Worm (Caenorhabditis elegans): ENCODE data around the gene orc-2.

orc-2 gene

DNA sequence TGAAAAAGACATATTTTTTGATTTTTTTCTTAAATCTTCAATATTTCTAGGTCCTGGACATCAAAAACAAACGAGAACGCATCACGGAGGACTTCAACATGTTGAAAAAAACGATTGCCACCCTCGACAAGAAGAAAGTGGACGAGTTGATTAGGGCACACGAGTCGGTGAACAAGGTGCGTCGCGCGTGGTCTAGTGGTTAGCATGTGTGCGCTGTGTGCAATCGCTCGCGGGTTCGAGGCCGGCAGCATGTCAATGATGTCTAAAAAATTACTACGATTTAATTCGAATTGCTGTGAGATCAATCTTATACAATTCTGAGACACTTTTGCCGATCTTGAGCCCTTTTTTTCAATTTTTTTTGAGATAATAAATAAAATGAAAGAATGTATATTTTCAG, 33.7 kb upstream of the orc-2 start (continued):
- peak; percentile 28 for TF ChIP-seq blmp-1 (tag; optimal IDR thresholded peaks at IDR 0.05; ENCODE audit: insufficient read depth)
- TF ChIP-seq nhr-10 (tag; optimal IDR thresholded peaks at IDR 0.05) = no peak
- TF ChIP-seq alr-1 (tag; optimal IDR thresholded peaks at IDR 0.05) = no peak
- no peak for TF ChIP-seq mbf-1 (tag; optimal IDR thresholded peaks at IDR 0.05)
- TF ChIP-seq Y55F3AM.14 (GFP tag; optimal IDR thresholded peaks at IDR 0.05) = peak; percentile 74
- TF ChIP-seq nhr-77 (tag; optimal IDR thresholded peaks at IDR 0.05) = no peak
- TF ChIP-seq gmeb-1 (tag; optimal IDR thresholded peaks at IDR 0.05) = peak; percentile 79
- no peak for TF ChIP-seq peb-1 (tag; optimal IDR thresholded peaks at IDR 0.05)
- peak; percentile 80 for TF ChIP-seq F13H6.1 (tag; optimal IDR thresholded peaks at IDR 0.05)
- peak; percentile 41 for TF ChIP-seq sem-4 (tag; optimal IDR thresholded peaks at IDR 0.05)
- peak; percentile 51 for TF ChIP-seq mab-5 (tag; optimal IDR thresholded peaks at IDR 0.05)
- no peak for TF ChIP-seq aly-2 (tag; optimal IDR thresholded peaks at IDR 0.05)
- peak; percentile 49 for TF ChIP-seq nhr-6 (tag; optimal IDR thresholded peaks at IDR 0.05)
- peak; percentile 47 for TF ChIP-seq unc-55 (GFP tag; optimal IDR thresholded peaks at IDR 0.05)
- TF ChIP-seq mdl-1 (tag; optimal IDR thresholded peaks at IDR 0.05) = peak; percentile 12 to 40
- TF ChIP-seq C34F6.9 (tag; optimal IDR thresholded peaks at IDR 0.05) = peak; percentile 79
- no peak for TF ChIP-seq skn-1 (tag; optimal IDR thresholded peaks at IDR 0.05)

DNA sequence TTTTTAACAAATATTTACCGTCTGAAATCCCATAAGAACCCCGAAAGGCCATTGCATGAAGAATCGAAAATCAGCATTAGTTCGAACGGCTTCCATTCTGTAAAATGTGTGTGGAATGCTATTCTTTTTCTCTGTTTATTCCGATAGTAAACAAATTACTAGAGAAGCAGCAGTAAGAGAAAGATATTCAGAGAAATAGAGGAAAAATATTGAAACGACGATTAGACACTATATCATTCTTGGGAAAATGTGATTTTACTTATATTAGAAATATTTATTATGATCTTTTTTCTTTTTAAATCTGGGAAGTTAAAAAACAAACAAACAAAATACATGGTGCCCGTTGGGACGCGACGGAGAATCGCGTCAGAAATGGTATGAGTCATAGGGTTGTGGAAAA, 30.2 kb upstream of the orc-2 start, which contains the start of gene M106.8:
M106.8 (minus strand) TSS at position 101 of the 400 bp plus-strand sequence.
- no peak for TF ChIP-seq nhr-21 (tag; optimal IDR thresholded peaks at IDR 0.05)
- no peak for TF ChIP-seq zag-1 (tag; optimal IDR thresholded peaks at IDR 0.05)
- TF ChIP-seq ceh-82 (tag; optimal IDR thresholded peaks at IDR 0.05) = no peak
- TF ChIP-seq mdl-1 (tag; optimal IDR thresholded peaks at IDR 0.05) = no peak
- TF ChIP-seq lin-11 (tag; optimal IDR thresholded peaks at IDR 0.05) = no peak
- TF ChIP-seq elt-1 (tag; optimal IDR thresholded peaks at IDR 0.05) = no peak
- TF ChIP-seq aly-2 (tag; optimal IDR thresholded peaks at IDR 0.05) = no peak
- no peak for TF ChIP-seq blmp-1 (tag; optimal IDR thresholded peaks at IDR 0.05; ENCODE audit: insufficient read depth)
- TF ChIP-seq alr-1 (tag; optimal IDR thresholded peaks at IDR 0.05) = no peak
- no peak for TF ChIP-seq fos-1 (tag; optimal IDR thresholded peaks at IDR 0.05)
- TF ChIP-seq ZK546.5 (tag; optimal IDR thresholded peaks at IDR 0.05) = no peak
- TF ChIP-seq lin-13 (GFP tag; optimal IDR thresholded peaks at IDR 0.05) = no peak

DNA sequence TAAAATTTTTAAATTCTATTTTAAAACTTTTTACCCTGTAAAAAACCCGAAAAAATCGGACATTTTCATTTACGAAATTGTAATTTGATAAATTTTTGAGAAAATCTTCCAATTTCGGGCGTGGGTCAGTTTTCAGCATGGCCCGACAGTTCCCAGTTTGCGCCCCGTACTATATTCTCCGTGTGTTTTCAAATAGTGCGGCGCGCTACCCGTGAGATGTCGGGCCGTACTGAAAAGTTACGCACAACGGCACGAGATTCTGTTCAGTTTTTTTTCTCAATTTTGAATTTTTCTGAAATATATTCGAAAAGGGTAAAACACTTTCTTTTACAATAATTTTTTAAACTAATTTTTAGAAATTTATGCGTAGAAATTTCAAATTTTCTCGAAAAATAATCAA, 26.7 kb upstream of the orc-2 start:
- TF ChIP-seq lsy-2 (tag; optimal IDR thresholded peaks at IDR 0.05) (no peak), egl-27 (tag; optimal IDR thresholded peaks at IDR 0.05) (no peak), C34F6.9 (tag; optimal IDR thresholded peaks at IDR 0.05) (no peak), nhr-25 (tag; optimal IDR thresholded peaks at IDR 0.05) (no peak), gmeb-1 (tag; optimal IDR thresholded peaks at IDR 0.05) (no peak)

DNA sequence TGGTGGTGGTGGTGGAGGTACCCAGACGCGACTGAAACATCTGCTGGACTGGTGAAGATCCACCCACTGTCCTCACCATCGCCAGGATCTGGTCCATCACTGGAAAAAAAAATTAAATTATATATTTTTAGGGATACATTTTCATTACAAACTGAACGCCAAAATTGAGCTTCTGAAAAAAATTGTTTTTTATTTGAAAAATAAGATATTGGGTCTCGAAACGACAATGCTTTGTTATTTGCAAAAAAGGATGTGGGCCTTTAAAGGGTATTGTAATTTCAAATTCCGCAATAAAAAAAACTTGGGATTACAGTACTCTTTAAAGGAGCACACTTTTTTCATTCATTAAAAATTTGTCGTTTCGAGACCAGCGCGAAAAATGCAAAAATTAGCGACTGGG, 23.8 kb upstream of the orc-2 start, which contains the start of gene M106.2:
M106.2 (minus strand) TSS at position 101 of the 400 bp plus-strand sequence.
- TF ChIP-seq ztf-11 (tag; optimal IDR thresholded peaks at IDR 0.05) = no peak
- no peak for TF ChIP-seq skn-1 (tag; optimal IDR thresholded peaks at IDR 0.05)
- TF ChIP-seq mab-5 (tag; optimal IDR thresholded peaks at IDR 0.05) = no peak

- peak; percentile 22 to 78 for TF ChIP-seq lsy-2 (tag; optimal IDR thresholded peaks at IDR 0.05)
- TF ChIP-seq nhr-77 (tag; optimal IDR thresholded peaks at IDR 0.05) = no peak
- no peak for TF ChIP-seq nhr-6 (tag; optimal IDR thresholded peaks at IDR 0.05)
- TF ChIP-seq ztf-11 (tag; optimal IDR thresholded peaks at IDR 0.05) = no peak
- TF ChIP-seq unc-55 (GFP tag; optimal IDR thresholded peaks at IDR 0.05) = peak; percentile 34
- TF ChIP-seq sma-3 (GFP tag; optimal IDR thresholded peaks at IDR 0.05) = peak; percentile 82
- peak; percentile 80 for TF ChIP-seq sma-9 (GFP tag; optimal IDR thresholded peaks at IDR 0.05)
- no peak for TF ChIP-seq sma-9 (tag; optimal IDR thresholded peaks at IDR 0.05)
- peak; percentile 87 for TF ChIP-seq nhr-25 (tag; optimal IDR thresholded peaks at IDR 0.05)
- peak; percentile 69 for TF ChIP-seq snpc-4 (tag; optimal IDR thresholded peaks at IDR 0.05)
- peak; percentile 96 for TF ChIP-seq unc-62 (GFP tag; optimal IDR thresholded peaks at IDR 0.05)
- no peak for TF ChIP-seq elt-3 (tag; optimal IDR thresholded peaks at IDR 0.05)
- TF ChIP-seq sem-4 (tag; optimal IDR thresholded peaks at IDR 0.05) = peak; percentile 70
- TF ChIP-seq C34F6.9 (tag; optimal IDR thresholded peaks at IDR 0.05) = peak; percentile 95
- peak; percentile 64 for TF ChIP-seq nhr-21 (tag; optimal IDR thresholded peaks at IDR 0.05)
- peak; percentile 35 for TF ChIP-seq gmeb-1 (tag; optimal IDR thresholded peaks at IDR 0.05)
- TF ChIP-seq nhr-11 (tag; optimal IDR thresholded peaks at IDR 0.05) = no peak
- no peak for TF ChIP-seq unc-39 (tag; optimal IDR thresholded peaks at IDR 0.05)
- TF ChIP-seq ceh-16 (tag; optimal IDR thresholded peaks at IDR 0.05) = peak; percentile 55
- TF ChIP-seq R02D3.7 (tag; optimal IDR thresholded peaks at IDR 0.05) = no peak
- no peak for TF ChIP-seq nhr-237 (tag; optimal IDR thresholded peaks at IDR 0.05)
- peak; percentile 53 for TF ChIP-seq ztf-4 (tag; optimal IDR thresholded peaks at IDR 0.05)
- TF ChIP-seq fos-1 (tag; optimal IDR thresholded peaks at IDR 0.05) = peak; percentile 72
- no peak for TF ChIP-seq nhr-23 (tag; optimal IDR thresholded peaks at IDR 0.05)
- peak; percentile 68 for TF ChIP-seq egl-27 (tag; optimal IDR thresholded peaks at IDR 0.05)
- TF ChIP-seq zag-1 (tag; optimal IDR thresholded peaks at IDR 0.05) = no peak
- no peak for TF ChIP-seq elt-1 (tag; optimal IDR thresholded peaks at IDR 0.05)
- no peak for TF ChIP-seq alr-1 (tag; optimal IDR thresholded peaks at IDR 0.05)
- TF ChIP-seq ztf-1 (GFP tag; conservative IDR thresholded peaks at IDR 0.05) = no peak
- TF ChIP-seq lin-13 (GFP tag; optimal IDR thresholded peaks at IDR 0.05) = peak; percentile 45
- TF ChIP-seq mdl-1 (tag; optimal IDR thresholded peaks at IDR 0.05) = peak in 1 of 2 experiments; percentile 44
- no peak for TF ChIP-seq lin-11 (tag; optimal IDR thresholded peaks at IDR 0.05)
Measured at ce11 chrII:10851110-10851509, 22.6 kb upstream of the orc-2 start.
